Fruit fly (Drosophila melanogaster) whole organism, embryonic: Measurements from ENCODE around the gene COX7AL.

Source experiments
- B-H1 ChIP-seq: fragments of 200-800 bp; sonication (Bioruptor generic); IDR thresholded peaks from 3 replicates; pipeline ENCODE4 v1.3.6; 2022; ENCODE audit warnings: missing biosample characterization, missing genetic modification characterization
- Bgb ChIP-seq: fragments of 200-800 bp; sonication (Bioruptor generic); IDR thresholded peaks from 2 replicates; pipeline ENCODE4 v1.3.6; 2022; ENCODE audit warnings: missing biosample characterization, missing genetic modification characterization; ENCODE audit not compliant: partially characterized antibody
- Blimp-1 ChIP-seq: fragments of 200-800 bp; sonication (Bioruptor generic); optimal IDR thresholded peaks from 3 replicates; lab custom pipeline; 2018; ENCODE audit warnings: missing biosample characterization, missing genetic modification characterization, mild to moderate bottlenecking, moderate library complexity, missing genetic modification reagents
- CG10267 ChIP-seq: fragments of 200-800 bp; sonication (Bioruptor generic); optimal IDR thresholded peaks from 2 replicates; lab custom pipeline; 2018; ENCODE audit warnings: missing biosample characterization, mild to moderate bottlenecking, missing genetic modification characterization, moderate library complexity
- CG11504 ChIP-seq: fragments of 200-800 bp; sonication (Bioruptor generic); optimal IDR thresholded peaks from 3 replicates; lab custom pipeline; 2019; ENCODE audit warnings: missing biosample characterization, mild to moderate bottlenecking, missing genetic modification characterization, moderate library complexity
- CG11723 ChIP-seq: fragments of 200-800 bp; sonication (Bioruptor generic); optimal IDR thresholded peaks from 2 replicates; lab custom pipeline; 2017; ENCODE audit warnings: missing biosample characterization, mild to moderate bottlenecking, missing genetic modification characterization
- CG12104 ChIP-seq: fragments of 200-800 bp; sonication (Bioruptor generic); optimal IDR thresholded peaks from 3 replicates; lab custom pipeline; 2016; ENCODE audit warnings: missing biosample characterization, missing genetic modification characterization
- CG13296 ChIP-seq: fragments of 200-800 bp; sonication (Bioruptor generic); optimal IDR thresholded peaks from 3 replicates; lab custom pipeline; 2018; ENCODE audit warnings: missing biosample characterization, mild to moderate bottlenecking, missing genetic modification characterization
- CG13624 ChIP-seq: fragments of 200-800 bp; sonication (Bioruptor generic); optimal IDR thresholded peaks from 2 replicates; lab custom pipeline; 2016; ENCODE audit warnings: missing biosample characterization, missing genetic modification characterization
- CG14710 ChIP-seq: fragments of 200-800 bp; sonication (Bioruptor generic); optimal IDR thresholded peaks from 3 replicates; lab custom pipeline; 2019; ENCODE audit warnings: missing biosample characterization, mild to moderate bottlenecking, missing genetic modification characterization, moderate library complexity
- CG15269 ChIP-seq: fragments of 200-800 bp; sonication (Bioruptor generic); optimal IDR thresholded peaks from 2 replicates; lab custom pipeline; 2018; ENCODE audit warnings: missing biosample characterization, mild to moderate bottlenecking, missing genetic modification characterization, moderate library complexity
- CG1603 ChIP-seq: fragments of 200-800 bp; sonication (Bioruptor generic); optimal IDR thresholded peaks from 2 replicates; lab custom pipeline; 2019; ENCODE audit warnings: missing biosample characterization, mild to moderate bottlenecking, missing genetic modification characterization, moderate library complexity
- CG17359 ChIP-seq: fragments of 200-800 bp; sonication (Bioruptor generic); optimal IDR thresholded peaks from 3 replicates; lab custom pipeline; 2018; ENCODE audit warnings: missing biosample characterization, mild to moderate bottlenecking, missing genetic modification characterization, moderate library complexity
- CG2129 ChIP-seq: fragments of 200-800 bp; sonication (Bioruptor generic); IDR thresholded peaks from 2 replicates; pipeline ENCODE4 v1.3.6; 2022; ENCODE audit warnings: missing biosample characterization, missing genetic modification characterization; ENCODE audit not compliant: partially characterized antibody
- CG34224 ChIP-seq: fragments of 200-800 bp; sonication (Bioruptor generic); IDR thresholded peaks from 3 replicates; pipeline ENCODE4 v1.3.6; 2022; ENCODE audit warnings: missing biosample characterization, missing genetic modification characterization; ENCODE audit not compliant: partially characterized antibody
- CG42726 ChIP-seq: fragments of 200-800 bp; sonication (Bioruptor generic); IDR thresholded peaks from 2 replicates; pipeline ENCODE4 v1.3.6; 2022; ENCODE audit warnings: missing biosample characterization, missing genetic modification characterization; ENCODE audit not compliant: partially characterized antibody
- CG7928 ChIP-seq: fragments of 200-800 bp; sonication (Bioruptor generic); optimal IDR thresholded peaks from 2 replicates; lab custom pipeline; 2017; ENCODE audit warnings: missing biosample characterization, mild to moderate bottlenecking, missing genetic modification characterization
- CG7963 ChIP-seq: fragments of 200-800 bp; sonication (Bioruptor generic); IDR thresholded peaks from 3 replicates; pipeline ENCODE4 v1.3.6; 2022; ENCODE audit warnings: missing biosample characterization, missing genetic modification characterization; ENCODE audit not compliant: partially characterized antibody
- Camta ChIP-seq: fragments of 200-800 bp; sonication (Bioruptor generic); optimal IDR thresholded peaks from 2 replicates; lab custom pipeline; 2016; ENCODE audit warnings: missing biosample characterization, missing genetic modification characterization
- D19B ChIP-seq: fragments of 200-800 bp; sonication (Bioruptor generic); optimal IDR thresholded peaks from 2 replicates; lab custom pipeline; 2017; ENCODE audit warnings: missing biosample characterization, mild to moderate bottlenecking, missing genetic modification characterization
- Dref ChIP-seq: fragments of 200-800 bp; sonication (Bioruptor generic); IDR thresholded peaks from 2 replicates; pipeline ENCODE4 v1.3.6; 2022; ENCODE audit warnings: missing biosample characterization, missing genetic modification characterization
- HmgZ ChIP-seq: fragments of 200-800 bp; sonication (Bioruptor generic); optimal IDR thresholded peaks from 2 replicates; lab custom pipeline; 2018; ENCODE audit warnings: missing biosample characterization, mild to moderate bottlenecking, missing genetic modification characterization
- Hmr ChIP-seq: fragments of 200-800 bp; sonication (Bioruptor generic); optimal IDR thresholded peaks from 3 replicates; lab custom pipeline; 2017; ENCODE audit warnings: mild to moderate bottlenecking, missing biosample characterization, missing genetic modification reagents, missing genetic modification characterization
- Hr3 ChIP-seq: fragments of 200-800 bp; sonication (Bioruptor generic); optimal IDR thresholded peaks from 3 replicates; lab custom pipeline; 2016; ENCODE audit warnings: missing biosample characterization, missing genetic modification characterization
- Hsf ChIP-seq: fragments of 200-800 bp; sonication (Bioruptor generic); optimal IDR thresholded peaks from 3 replicates; lab custom pipeline; 2016; ENCODE audit warnings: missing biosample characterization, missing genetic modification characterization
- MBD-R2 ChIP-seq: fragments of 200-800 bp; sonication (Bioruptor generic); IDR thresholded peaks from 2 replicates; pipeline ENCODE4 v1.3.6; 2022; ENCODE audit warnings: missing biosample characterization, missing genetic modification characterization
- MESR4 ChIP-seq: fragments of 200-800 bp; sonication (Bioruptor generic); optimal IDR thresholded peaks from 2 replicates; lab custom pipeline; 2018; ENCODE audit warnings: missing biosample characterization, mild to moderate bottlenecking, missing genetic modification characterization, moderate library complexity
- ato ChIP-seq: fragments of 200-800 bp; sonication (Bioruptor generic); IDR thresholded peaks from 2 replicates; pipeline ENCODE4 v1.3.6; 2022; ENCODE audit warnings: missing biosample characterization, missing genetic modification characterization; ENCODE audit not compliant: partially characterized antibody
- btn ChIP-seq: fragments of 200-800 bp; sonication (Bioruptor generic); optimal IDR thresholded peaks from 2 replicates; lab custom pipeline; 2016; ENCODE audit warnings: missing biosample characterization, missing genetic modification characterization
- ems ChIP-seq: fragments of 200-800 bp; sonication (Bioruptor generic); optimal IDR thresholded peaks from 3 replicates; lab custom pipeline; 2016; ENCODE audit warnings: missing biosample characterization, missing genetic modification characterization
- fd102C ChIP-seq: fragments of 200-800 bp; sonication (Bioruptor generic); optimal IDR thresholded peaks from 2 replicates; lab custom pipeline; 2018; ENCODE audit warnings: missing biosample characterization, mild to moderate bottlenecking, missing genetic modification characterization, moderate library complexity
- gfzf ChIP-seq: fragments of 200-800 bp; sonication (Bioruptor generic); optimal IDR thresholded peaks from 2 replicates; lab custom pipeline; 2016; ENCODE audit warnings: missing biosample characterization, mild to moderate bottlenecking, missing genetic modification characterization, moderate library complexity
- inv ChIP-seq: fragments of 200-800 bp; sonication (Bioruptor generic); IDR thresholded peaks from 2 replicates; pipeline ENCODE4 v1.3.6; 2022; ENCODE audit warnings: missing biosample characterization, missing genetic modification characterization; ENCODE audit not compliant: partially characterized antibody
- knrl ChIP-seq: fragments of 200-800 bp; sonication (Bioruptor generic); IDR thresholded peaks from 3 replicates; pipeline ENCODE4 v1.3.6; 2022; ENCODE audit warnings: missing biosample characterization, missing genetic modification characterization; ENCODE audit not compliant: partially characterized antibody
- lmd ChIP-seq: fragments of 200-800 bp; sonication (Bioruptor generic); IDR thresholded peaks from 2 replicates; pipeline ENCODE4 v1.3.6; 2022; ENCODE audit warnings: missing biosample characterization, missing genetic modification characterization
- pho ChIP-seq: fragments of 200-800 bp; sonication (Bioruptor generic); optimal IDR thresholded peaks from 2 replicates; lab custom pipeline; 2016; ENCODE audit warnings: missing biosample characterization, missing genetic modification characterization
- pzg ChIP-seq: fragments of 200-800 bp; sonication (Bioruptor generic); optimal IDR thresholded peaks from 3 replicates; lab custom pipeline; 2018; ENCODE audit warnings: missing biosample characterization, mild to moderate bottlenecking, missing genetic modification characterization, moderate library complexity
- repo ChIP-seq: fragments of 200-800 bp; sonication (Bioruptor generic); optimal IDR thresholded peaks from 2 replicates; lab custom pipeline; 2016; ENCODE audit warnings: missing biosample characterization, missing genetic modification characterization
- sens ChIP-seq: fragments of 200-800 bp; sonication (Bioruptor generic); peaks from one replicate; lab custom pipeline; 2016; ENCODE audit warnings: missing biosample characterization, missing genetic modification characterization
- sob ChIP-seq: fragments of 200-800 bp; sonication (Bioruptor generic); IDR thresholded peaks from 2 replicates; pipeline ENCODE4 v1.3.6; 2022; ENCODE audit warnings: missing biosample characterization, missing genetic modification characterization
- tgo ChIP-seq: fragments of 200-800 bp; sonication (Bioruptor generic); IDR thresholded peaks from 3 replicates; pipeline ENCODE4 v1.3.6; 2022; ENCODE audit warnings: missing biosample characterization, missing genetic modification characterization
- tna ChIP-seq: fragments of 200-800 bp; sonication (Bioruptor generic); IDR thresholded peaks from 2 replicates; pipeline ENCODE4 v1.3.6; 2022; ENCODE audit warnings: missing biosample characterization, missing genetic modification characterization; ENCODE audit not compliant: partially characterized antibody
- toy ChIP-seq: fragments of 200-800 bp; sonication (Bioruptor generic); IDR thresholded peaks from 2 replicates; pipeline ENCODE4 v1.3.6; 2022; ENCODE audit warnings: missing biosample characterization, missing genetic modification characterization
- trem ChIP-seq: fragments of 200-800 bp; optimal IDR thresholded peaks from 3 replicates; lab custom pipeline; 2019; ENCODE audit warnings: missing biosample characterization, mild to moderate bottlenecking, missing genetic modification characterization, moderate library complexity
- trh ChIP-seq: fragments of 200-800 bp; sonication (Bioruptor generic); optimal IDR thresholded peaks from 2 replicates; lab custom pipeline; 2016; ENCODE audit warnings: missing biosample characterization, missing genetic modification characterization
- vnd ChIP-seq: fragments of 200-800 bp; sonication (Bioruptor generic); IDR thresholded peaks from 3 replicates; pipeline ENCODE4 v1.3.6; 2022; ENCODE audit warnings: missing biosample characterization, missing genetic modification characterization; ENCODE audit not compliant: partially characterized antibody

Gene COX7AL

DNA sequence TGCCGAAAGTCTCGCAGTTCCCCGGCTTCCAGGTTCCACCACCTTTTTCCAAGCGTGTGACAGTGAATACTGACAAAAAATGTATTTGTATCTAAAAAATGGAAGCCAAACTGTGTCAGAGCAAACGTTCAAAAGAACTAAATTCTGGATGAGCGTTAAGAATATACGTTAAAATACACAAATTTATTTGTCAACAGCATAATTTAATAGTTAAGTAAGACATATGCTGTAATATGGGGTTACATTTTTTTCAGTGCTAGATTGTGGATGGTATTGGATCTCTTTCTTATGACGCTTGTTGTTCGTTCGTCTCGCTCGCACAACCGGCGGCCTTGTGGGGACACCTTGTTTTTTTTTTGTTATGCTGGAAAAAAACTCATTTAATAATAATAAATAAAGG lies 12.1 kb downstream of the COX7AL start (continued):
- peak; percentile 95 for TF ChIP-seq ems (GFP tag; lab: Kevin White, UChicago)

DNA sequence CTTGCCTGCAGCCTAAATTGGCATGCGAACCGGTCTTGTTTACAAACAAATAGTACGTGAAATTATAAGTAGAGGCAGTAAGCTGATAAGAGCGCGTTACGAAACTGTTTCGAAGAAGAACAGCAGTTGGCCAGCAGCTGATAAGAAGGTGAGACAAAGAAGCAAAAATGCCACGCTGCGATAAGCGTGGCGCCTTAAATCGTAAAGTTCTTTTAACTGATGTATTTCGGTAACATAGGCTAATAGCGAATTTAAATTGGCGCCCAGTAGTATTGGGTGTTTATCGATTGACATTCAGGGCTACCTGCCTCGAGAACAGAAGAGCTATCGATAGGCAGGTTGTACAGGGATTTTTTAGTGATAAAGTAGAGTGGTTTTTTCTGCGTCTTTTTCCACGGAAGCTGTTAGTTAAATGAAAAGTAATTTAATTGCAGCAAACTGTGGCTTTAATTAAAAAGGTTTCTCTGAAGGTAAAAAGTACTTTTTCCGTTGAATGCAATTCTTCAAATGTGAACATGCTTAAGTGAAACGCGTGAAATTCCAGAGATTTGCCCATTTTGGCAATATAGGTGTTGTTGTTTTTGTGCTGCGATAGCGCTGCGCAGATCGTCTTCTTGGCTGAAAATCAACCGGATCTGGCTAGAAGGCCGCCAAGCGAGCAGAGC lies 13.3 kb downstream of the COX7AL start, which contains the start of gene stck:
TSS of gene stck (plus strand) at position 353 of the 665 bp plus-strand sequence.
- TF ChIP-seq gfzf (GFP tag; lab: Kevin White, UChicago) (peak; percentile 94), btn (GFP tag; lab: Kevin White, UChicago) (no peak), MBD-R2 (GFP tag; lab: Robert Waterston, UW) (0 out of 2 replicates have a peak, but pooled peaks have one; percentile 19), CG11504 (tag; lab: Kevin White, UChicago) (no peak), vnd (GFP tag; lab: Robert Waterston, UW) (peak; percentile 62; the same call in 2 of the 3 replicates), CG1603 (tag; lab: Kevin White, UChicago) (peak; percentile 26), trem (peak; percentile 22), Bgb (GFP tag; lab: Robert Waterston, UW) (peak; percentile 67), CG14710 (peak; percentile 35), repo (GFP tag; lab: Kevin White, UChicago) (no peak), CG34224 (GFP tag; lab: Robert Waterston, UW) (peak; percentile 61), lmd (no peak), CG12104 (GFP tag; lab: Kevin White, UChicago) (no peak), MESR4 (GFP tag; lab: Kevin White, UChicago) (peak; percentile 53), toy (no peak), pzg (GFP tag; lab: Kevin White, UChicago) (peak; percentile 90), tgo (GFP tag; lab: Robert Waterston, UW) (no peak), CG10267 (tag; lab: Kevin White, UChicago) (peak; percentile 14), CG7963 (GFP tag; lab: Robert Waterston, UW) (peak; percentile 74; the same call in 2 of the 3 replicates), Blimp-1 (no peak), Camta (no peak), Dref (GFP tag; lab: Robert Waterston, UW) (peak; percentile 98), Hsf (GFP tag; lab: Kevin White, UChicago) (no peak), pho (GFP tag; lab: Kevin White, UChicago) (peak; percentile 7), sob (GFP tag; lab: Robert Waterston, UW) (peak; percentile 40; the same call in 1 of the 2 replicates), ato (peak; percentile 69), tna (GFP tag; lab: Robert Waterston, UW) (peak; percentile 70), CG7928 (GFP tag; lab: Kevin White, UChicago) (peak; percentile 96), CG2129 (GFP tag; lab: Robert Waterston, UW) (peak; percentile 24; the same call in 1 of the 2 replicates), CG42726 (no peak), knrl (GFP tag; lab: Robert Waterston, UW) (peak; percentile 58; the same call in 2 of the 3 replicates), HmgZ (tag; lab: Kevin White, UChicago) (peak; percentile 14), trh (GFP tag; lab: Kevin White, UChicago) (no peak), CG13624 (peak; percentile 36), CG11723 (GFP tag; lab: Kevin White, UChicago) (no peak), B-H1 (GFP tag; lab: Robert Waterston, UW) (no peak), CG15269 (tag; lab: Kevin White, UChicago) (no peak), D19B (GFP tag; lab: Kevin White, UChicago) (no peak), inv (peak; percentile 50; the same call in 1 of the 2 replicates), sens (peak; percentile 58), fd102C (GFP tag; lab: Kevin White, UChicago) (no peak), Hr3 (GFP tag; lab: Kevin White, UChicago) (no peak), CG17359 (tag; lab: Kevin White, UChicago) (no peak), Hmr (GFP tag; lab: Kevin White, UChicago) (peak; percentile 31), CG13296 (GFP tag; lab: Kevin White, UChicago) (no peak)
